Worm (Caenorhabditis elegans) whole organism, mixed stage, embryonic: ENCODE data around the gene nas-6.

Experiments used
- M03D4.4 ChIP-seq: sonication (generic microtip); optimal IDR thresholded peaks from 2 replicates; lab custom pipeline; 2017; ENCODE audit warnings: mild to moderate bottlenecking, missing genetic modification characterization, missing compliant biosample characterization
- bed-3 ChIP-seq: fragments of 200-800 bp; sonication (Bioruptor generic); optimal IDR thresholded peaks from 3 replicates; lab custom pipeline; 2018; ENCODE audit warnings: mild to moderate bottlenecking, missing genetic modification characterization, moderate library complexity, missing compliant biosample characterization
- blmp-1 ChIP-seq: fragments of 150-350 bp; optimal IDR thresholded peaks from 2 replicates; lab custom pipeline; 2014; ENCODE audit warnings: missing biosample characterization, missing genetic modification characterization
- ceh-39 ChIP-seq: fragments of 150-350 bp; optimal IDR thresholded peaks from 2 replicates; lab custom pipeline; 2014; ENCODE audit warnings: missing biosample characterization, missing genetic modification characterization
- ceh-43 ChIP-seq: fragments of 200-800 bp; sonication (Bioruptor generic); optimal IDR thresholded peaks from 2 replicates; lab custom pipeline; 2018; ENCODE audit warnings: mild to moderate bottlenecking, missing genetic modification characterization, moderate library complexity, missing compliant biosample characterization
- ceh-83 ChIP-seq: fragments of 200-800 bp; sonication (Bioruptor generic); optimal IDR thresholded peaks from 2 replicates; lab custom pipeline; 2018; ENCODE audit warnings: mild to moderate bottlenecking, missing genetic modification characterization, missing compliant biosample characterization
- ces-1 ChIP-seq: fragments of 150-350 bp; optimal IDR thresholded peaks from 2 replicates; lab custom pipeline; 2014; ENCODE audit warnings: missing biosample characterization, missing genetic modification reagents, missing genetic modification characterization
- cnd-1 ChIP-seq: fragments of 200-800 bp; sonication (Bioruptor generic); optimal IDR thresholded peaks from 2 replicates; lab custom pipeline; 2018; ENCODE audit warnings: mild to moderate bottlenecking, missing genetic modification characterization, missing compliant biosample characterization
- drap-1 ChIP-seq: fragments of 200-800 bp; sonication (Bioruptor generic); optimal IDR thresholded peaks from 3 replicates; lab custom pipeline; 2018; ENCODE audit warnings: mild to moderate bottlenecking, missing genetic modification characterization, missing compliant biosample characterization
- elt-1 ChIP-seq: sonication (generic microtip); optimal IDR thresholded peaks from 2 replicates; lab custom pipeline; 2017; ENCODE audit warnings: missing genetic modification characterization, mild to moderate bottlenecking, missing compliant biosample characterization, antibody characterized with exemption, moderate library complexity, borderline replicate concordance; ENCODE audit not compliant: insufficient read depth
- elt-3 ChIP-seq: fragments of 150-350 bp; optimal IDR thresholded peaks from 2 replicates; lab custom pipeline; 2014; ENCODE audit warnings: missing biosample characterization, missing genetic modification characterization
- ham-2 ChIP-seq: fragments of 200-800 bp; sonication (Bioruptor generic); optimal IDR thresholded peaks from 2 replicates; lab custom pipeline; 2018; ENCODE audit warnings: mild to moderate bottlenecking, missing genetic modification characterization, missing compliant biosample characterization
- hlh-1 ChIP-seq: fragments of 150-350 bp; optimal IDR thresholded peaks from 2 replicates; lab custom pipeline; 2014; ENCODE audit warnings: missing biosample characterization, missing genetic modification reagents, missing genetic modification characterization
- lin-13 ChIP-seq: fragments of 150-350 bp; optimal IDR thresholded peaks from 2 replicates; lab custom pipeline; 2014; ENCODE audit warnings: missing biosample characterization, missing genetic modification characterization
- lin-32 ChIP-seq: fragments of 200-800 bp; sonication (Bioruptor generic); optimal IDR thresholded peaks from 2 replicates; lab custom pipeline; 2018; ENCODE audit warnings: mild to moderate bottlenecking, missing genetic modification characterization, missing compliant biosample characterization
- lsy-2 ChIP-seq: fragments of 150-350 bp; optimal IDR thresholded peaks from 2 replicates; lab custom pipeline; 2014; ENCODE audit warnings: missing biosample characterization, missing genetic modification characterization
- mab-5 ChIP-seq: fragments of 150-350 bp; optimal IDR thresholded peaks from 2 replicates; lab custom pipeline; 2014; ENCODE audit warnings: missing biosample characterization, missing genetic modification characterization
- mep-1 ChIP-seq: fragments of 150-350 bp; optimal IDR thresholded peaks from 2 replicates; lab custom pipeline; 2017; ENCODE audit warnings: missing biosample characterization, missing genetic modification reagents, missing genetic modification characterization, inconsistent platforms
- mls-2 ChIP-seq: sonication (generic microtip); optimal IDR thresholded peaks from 2 replicates; lab custom pipeline; 2016; ENCODE audit warnings: mild to moderate bottlenecking, missing genetic modification characterization, moderate library complexity, missing compliant biosample characterization
- nhr-12 ChIP-seq: fragments of 150-350 bp; optimal IDR thresholded peaks from 2 replicates; lab custom pipeline; 2014; ENCODE audit warnings: missing biosample characterization, missing genetic modification characterization
- nhr-2 ChIP-seq: fragments of 150-350 bp; optimal IDR thresholded peaks from 2 replicates; lab custom pipeline; 2014; ENCODE audit warnings: missing biosample characterization, missing genetic modification characterization
- nhr-28 ChIP-seq: fragments of 150-350 bp; optimal IDR thresholded peaks from 2 replicates; lab custom pipeline; 2014; ENCODE audit warnings: missing biosample characterization, missing genetic modification characterization
- nhr-76 ChIP-seq: sonication (generic microtip); optimal IDR thresholded peaks from 2 replicates; lab custom pipeline; 2017; ENCODE audit warnings: missing biosample characterization, missing genetic modification characterization
- pha-4 ChIP-seq: fragments of 150-350 bp; optimal IDR thresholded peaks from 2 replicates; lab custom pipeline; 2018; ENCODE audit warnings: missing biosample characterization, missing genetic modification reagents, missing genetic modification characterization
- sem-2 ChIP-seq: fragments of 200-800 bp; sonication (Bioruptor generic); optimal IDR thresholded peaks from 2 replicates; lab custom pipeline; 2018; ENCODE audit warnings: mild to moderate bottlenecking, missing genetic modification characterization, missing compliant biosample characterization
- snpc-4 ChIP-seq: fragments of 150-350 bp; optimal IDR thresholded peaks from 2 replicates; lab custom pipeline; 2014; ENCODE audit warnings: missing biosample characterization, missing genetic modification characterization
- tbx-8 ChIP-seq: fragments of 200-800 bp; sonication (Bioruptor generic); optimal IDR thresholded peaks from 2 replicates; lab custom pipeline; 2018; ENCODE audit warnings: mild to moderate bottlenecking, missing genetic modification characterization, moderate library complexity, missing compliant biosample characterization
- unc-39 ChIP-seq: fragments of 150-350 bp; optimal IDR thresholded peaks from 2 replicates; lab custom pipeline; 2014; ENCODE audit warnings: missing biosample characterization, missing genetic modification characterization
- zip-8 ChIP-seq: fragments of 150-350 bp; optimal IDR thresholded peaks from 2 replicates; lab custom pipeline; 2014; ENCODE audit warnings: missing biosample characterization, missing genetic modification characterization
- ztf-11 ChIP-seq: fragments of 150-350 bp; optimal IDR thresholded peaks from 2 replicates; lab custom pipeline; 2014; ENCODE audit warnings: missing biosample characterization, missing genetic modification characterization

The nas-6 gene

DNA sequence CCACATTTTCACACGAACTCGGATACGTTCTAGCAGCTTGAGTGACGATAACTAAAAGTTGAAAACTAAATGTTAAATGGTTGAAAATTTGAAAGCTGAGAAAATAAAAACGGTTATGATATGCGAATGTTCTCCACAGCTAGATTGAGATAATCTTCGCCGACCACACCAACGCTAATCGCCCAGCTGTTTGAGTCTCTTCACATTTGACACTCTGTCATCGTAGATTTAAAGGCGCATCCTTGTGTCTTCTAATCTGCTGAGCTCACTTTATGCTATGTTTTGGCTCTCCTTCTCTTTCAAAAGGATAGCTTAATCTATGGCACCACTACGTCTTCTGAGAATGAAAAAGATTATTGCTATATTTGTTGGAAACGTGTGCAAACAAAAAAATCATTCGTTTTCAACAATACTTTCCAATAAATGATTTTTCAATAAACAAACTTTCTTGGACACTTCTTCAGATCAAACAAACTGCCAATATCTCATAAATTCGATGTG, 27.4 kb downstream of the nas-6 start, which contains the start of gene F11E6.10:
F11E6.10 (minus strand) TSS at position 51 of the 501 bp plus-strand sequence.
- TF ChIP-seq ceh-39 (tag; lab: Kevin White, UChicago): no peak
- TF ChIP-seq zip-8: no peak
- TF ChIP-seq elt-1 (tag; lab: Kevin White, UChicago): no peak
- TF ChIP-seq nhr-76 (tag; lab: Kevin White, UChicago): no peak

DNA sequence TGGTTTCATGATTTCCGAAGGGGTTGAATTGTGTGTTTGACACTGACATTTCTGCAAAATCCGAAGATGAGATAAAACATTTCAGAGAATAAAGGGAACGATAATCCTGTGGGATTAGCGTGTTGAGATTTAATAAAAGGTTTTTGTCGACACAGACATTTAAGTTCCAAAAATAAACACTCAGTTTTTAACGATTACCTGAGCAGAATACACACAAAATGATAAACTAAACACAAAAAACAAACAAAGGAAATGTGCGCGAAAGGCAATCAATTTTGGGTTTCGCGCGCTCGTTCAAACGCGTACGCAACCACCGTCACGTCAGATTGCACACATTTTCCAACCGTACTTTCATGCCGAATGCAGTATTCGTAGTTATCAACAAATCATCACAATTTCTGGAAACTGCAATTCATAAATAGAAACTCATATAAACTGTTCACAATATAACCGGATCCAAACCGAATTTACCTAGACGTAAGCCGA, 29.3 kb downstream of the nas-6 start, which contains the start of gene rif-1.1:
rif-1.1 (minus strand) TSS at position 51 of the 486 bp plus-strand sequence.
- TF ChIP-seq mep-1 (tag; lab: Kevin White, UChicago): peak; percentile 11
- TF ChIP-seq sem-2 (GFP tag; lab: Kevin White, UChicago): no peak
- TF ChIP-seq mls-2 (tag; lab: Kevin White, UChicago): peak; percentile 29
- TF ChIP-seq mab-5 (tag; lab: Kevin White, UChicago): no peak
- TF ChIP-seq pha-4 (tag; lab: Kevin White, UChicago): peak; percentile 10
- no peak for TF ChIP-seq ceh-83 (GFP tag; lab: Kevin White, UChicago)
- TF ChIP-seq unc-39: no peak
- TF ChIP-seq drap-1 (GFP tag; lab: Kevin White, UChicago): peak; percentile 24
- TF ChIP-seq lsy-2: peak; percentile 82
- no peak for TF ChIP-seq ztf-11 (tag; lab: Kevin White, UChicago)
- no peak for TF ChIP-seq nhr-12
- TF ChIP-seq snpc-4 (tag; lab: Kevin White, UChicago): no peak
- TF ChIP-seq nhr-76 (tag; lab: Kevin White, UChicago): no peak
- no peak for TF ChIP-seq tbx-8 (GFP tag; lab: Kevin White, UChicago)
- no peak for TF ChIP-seq lin-13 (tag; lab: Kevin White, UChicago)
- TF ChIP-seq zip-8: no peak
- peak; percentile 6 for TF ChIP-seq ces-1 (GFP tag; lab: Kevin White, UChicago)
- no peak for TF ChIP-seq ceh-43 (GFP tag; lab: Kevin White, UChicago)
- no peak for TF ChIP-seq blmp-1 (tag; lab: Kevin White, UChicago)
- no peak for TF ChIP-seq elt-3 (tag; lab: Kevin White, UChicago)
- TF ChIP-seq nhr-28 (tag; lab: Kevin White, UChicago): no peak
- no peak for TF ChIP-seq ham-2 (GFP tag; lab: Kevin White, UChicago)
- TF ChIP-seq, all 35 proteins: peak for 6

DNA sequence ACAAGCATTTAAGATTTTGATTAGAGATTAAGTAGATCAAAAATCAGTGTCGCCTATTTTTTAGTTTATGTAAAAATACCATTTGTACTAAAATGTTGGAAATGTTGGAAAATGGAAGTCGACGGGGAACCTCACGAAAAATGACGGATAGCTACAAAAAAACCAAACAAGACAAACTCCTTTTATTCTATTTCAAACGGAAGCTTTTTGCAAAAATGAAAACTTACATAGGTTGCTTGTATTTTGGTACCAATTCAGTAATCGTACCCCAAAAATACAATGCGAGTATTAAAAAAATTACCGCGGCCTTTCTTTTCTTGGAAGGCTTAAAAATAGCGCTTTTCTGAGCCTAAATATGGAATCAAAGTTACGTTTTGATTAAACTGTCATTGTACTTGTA, 36.6 kb downstream of the nas-6 start:
- TF ChIP-seq hlh-1 (tag; lab: Kevin White, UChicago) (no peak), pha-4 (tag; lab: Kevin White, UChicago) (no peak), elt-1 (tag; lab: Kevin White, UChicago) (no peak), bed-3 (GFP tag; lab: Kevin White, UChicago) (no peak), lsy-2 (no peak), ztf-11 (tag; lab: Kevin White, UChicago) (no peak), nhr-2 (tag; lab: Kevin White, UChicago) (no peak), nhr-28 (tag; lab: Kevin White, UChicago) (no peak), lin-32 (GFP tag; lab: Kevin White, UChicago) (no peak), zip-8 (no peak), sem-2 (GFP tag; lab: Kevin White, UChicago) (no peak)

DNA sequence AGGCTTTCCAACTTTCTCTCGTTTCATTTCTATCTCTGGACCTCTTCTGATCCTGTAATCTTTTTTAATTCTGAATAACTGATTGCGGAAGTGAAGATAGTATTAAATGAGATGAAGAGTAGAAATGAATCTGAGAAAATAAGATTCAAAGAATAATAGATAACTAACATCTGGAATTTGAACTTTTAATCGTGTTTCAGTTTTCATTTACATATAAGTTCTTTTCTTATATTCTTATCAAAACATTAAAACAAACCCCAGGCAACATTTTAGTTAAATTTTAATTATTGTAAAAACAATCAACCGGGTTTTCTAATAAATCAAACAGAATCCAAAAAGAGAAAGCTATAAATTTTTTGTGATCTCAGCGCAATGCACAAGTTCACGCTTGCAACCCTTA, 37.4 kb downstream of the nas-6 start:
- TF ChIP-seq ham-2 (GFP tag; lab: Kevin White, UChicago) (peak; percentile 37), blmp-1 (tag; lab: Kevin White, UChicago) (peak; percentile 1), mls-2 (tag; lab: Kevin White, UChicago) (no peak)

DNA sequence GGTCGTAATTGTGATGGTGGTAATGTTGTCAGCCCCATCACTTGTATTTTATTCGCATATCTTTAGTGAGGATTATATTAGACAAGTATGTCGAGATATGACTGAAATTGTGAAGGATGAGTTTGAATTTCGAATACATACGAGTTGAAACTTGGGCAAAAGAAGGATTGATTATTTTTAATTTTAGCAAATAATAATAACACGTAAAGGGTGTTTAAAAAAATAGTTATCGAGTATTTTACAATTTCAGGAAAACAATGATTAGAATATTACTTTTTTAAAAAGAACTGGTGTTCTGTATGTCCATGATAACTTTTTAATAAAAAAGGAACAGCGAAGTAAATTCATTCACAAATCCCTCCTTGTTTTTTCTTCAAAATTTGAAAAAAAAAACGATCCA, 40.1 kb downstream of the nas-6 start, which contains the start of gene F11E6.8:
F11E6.8 (minus strand) TSS at position 101 of the 400 bp plus-strand sequence.
- TF ChIP-seq ceh-43 (GFP tag; lab: Kevin White, UChicago) (no peak), cnd-1 (no peak), blmp-1 (tag; lab: Kevin White, UChicago) (no peak), nhr-28 (tag; lab: Kevin White, UChicago) (no peak), M03D4.4 (tag; lab: Kevin White, UChicago) (no peak), ceh-39 (tag; lab: Kevin White, UChicago) (no peak), ham-2 (GFP tag; lab: Kevin White, UChicago) (no peak)
